Fruit fly (Drosophila melanogaster): ENCODE results near the gene CG9286.

DNA sequence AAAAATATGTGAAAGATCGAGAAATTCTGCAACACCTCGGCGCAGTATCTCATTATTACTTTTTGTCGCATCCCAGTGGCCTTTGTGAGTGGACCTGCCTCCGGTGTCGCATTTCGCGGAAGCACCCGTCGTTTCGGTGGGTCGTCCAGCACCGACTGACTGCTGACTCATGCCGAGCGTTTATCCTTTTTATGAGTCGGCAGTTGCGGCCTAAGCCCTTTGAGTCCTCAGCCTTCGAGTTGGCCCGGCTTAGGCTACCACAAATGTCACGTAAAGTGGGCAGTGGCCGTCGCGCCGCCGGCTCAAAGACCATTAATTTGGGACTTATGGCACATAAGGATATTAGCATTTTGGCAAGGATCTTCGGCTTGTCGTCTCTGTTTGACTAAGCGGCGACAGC is 31.0 kb downstream of the CG9286 start:
- no peak for TF ChIP-seq CG7045 (GFP tag; optimal IDR thresholded peaks at IDR 0.05)
- no peak for TF ChIP-seq pad (GFP tag; optimal IDR thresholded peaks at IDR 0.05)
- no peak for TF ChIP-seq CG33017 (tag; optimal IDR thresholded peaks at IDR 0.05)
- no peak for TF ChIP-seq CG11617 (GFP tag; optimal IDR thresholded peaks at IDR 0.05)
- TF ChIP-seq Hr96 (GFP tag; optimal IDR thresholded peaks at IDR 0.05): no peak
- TF ChIP-seq CG7101 (tag; optimal IDR thresholded peaks at IDR 0.05): no peak
- no peak for TF ChIP-seq Mnt (GFP tag; optimal IDR thresholded peaks at IDR 0.05)
